Fruit fly (Drosophila melanogaster) whole organism, embryonic: ENCODE data around the gene MICU3.
A peak's percentile ranks its signal among the peaks of the same experiment; 100 is the strongest.

Experiments used
- ATbp ChIP-seq: fragments of 200-800 bp; sonication (Bioruptor generic); optimal IDR thresholded peaks from 2 replicates; lab custom pipeline; 2017; ENCODE audit warnings: missing biosample characterization, mild to moderate bottlenecking, missing genetic modification characterization, missing genetic modification reagents
- Aef1 ChIP-seq: fragments of 200-800 bp; sonication (Bioruptor generic); IDR thresholded peaks from 3 replicates; pipeline ENCODE4 v1.3.6; 2022; ENCODE audit warnings: missing biosample characterization, missing genetic modification characterization
- Atf6 ChIP-seq: fragments of 200-800 bp; sonication (Bioruptor generic); IDR thresholded peaks from 2 replicates; pipeline ENCODE4 v1.3.6; 2022; ENCODE audit warnings: missing biosample characterization, missing genetic modification characterization
- B-H1 ChIP-seq: fragments of 200-800 bp; sonication (Bioruptor generic); IDR thresholded peaks from 3 replicates; pipeline ENCODE4 v1.3.6; 2022; ENCODE audit warnings: missing biosample characterization, missing genetic modification characterization
- CG10366 ChIP-seq: fragments of 200-800 bp; sonication (Bioruptor generic); IDR thresholded peaks from 2 replicates; pipeline ENCODE4 v1.3.6; 2022; ENCODE audit warnings: missing biosample characterization, missing genetic modification characterization
- CG12155 ChIP-seq: fragments of 200-800 bp; sonication (Bioruptor generic); optimal IDR thresholded peaks from 3 replicates; lab custom pipeline; 2016; ENCODE audit warnings: missing biosample characterization, missing genetic modification characterization
- CG12744 ChIP-seq: fragments of 200-800 bp; sonication (Bioruptor generic); optimal IDR thresholded peaks from 2 replicates; lab custom pipeline; 2016; ENCODE audit warnings: missing biosample characterization, missing genetic modification characterization
- CG13123 ChIP-seq: fragments of 200-800 bp; sonication (Bioruptor generic); optimal IDR thresholded peaks from 2 replicates; lab custom pipeline; 2016; ENCODE audit warnings: missing biosample characterization, missing genetic modification characterization
- CG15601 ChIP-seq: fragments of 200-800 bp; sonication (Bioruptor generic); optimal IDR thresholded peaks from 3 replicates; lab custom pipeline; 2019; ENCODE audit warnings: missing biosample characterization, mild to moderate bottlenecking, missing genetic modification characterization, moderate library complexity
- CG15696 ChIP-seq: fragments of 200-800 bp; sonication (Bioruptor generic); optimal IDR thresholded peaks from 2 replicates; lab custom pipeline; 2019; ENCODE audit warnings: missing biosample characterization, mild to moderate bottlenecking, missing genetic modification characterization, moderate library complexity
- CG17186 ChIP-seq: fragments of 200-800 bp; sonication (Bioruptor generic); optimal IDR thresholded peaks from 3 replicates; lab custom pipeline; 2017; ENCODE audit warnings: missing biosample characterization, missing genetic modification reagents, missing genetic modification characterization
- CG1792 ChIP-seq: fragments of 200-800 bp; sonication (Bioruptor generic); optimal IDR thresholded peaks from 2 replicates; lab custom pipeline; 2016; ENCODE audit warnings: missing biosample characterization, missing genetic modification characterization
- CG2129 ChIP-seq: fragments of 200-800 bp; sonication (Bioruptor generic); IDR thresholded peaks from 2 replicates; pipeline ENCODE4 v1.3.6; 2022; ENCODE audit warnings: missing biosample characterization, missing genetic modification characterization; ENCODE audit not compliant: partially characterized antibody
- CG2712 ChIP-seq: fragments of 200-800 bp; optimal IDR thresholded peaks from 3 replicates; lab custom pipeline; 2019; ENCODE audit warnings: missing biosample characterization, mild to moderate bottlenecking, missing genetic modification characterization, moderate library complexity
- CG32532 ChIP-seq: fragments of 200-800 bp; sonication (Bioruptor generic); IDR thresholded peaks from 2 replicates; pipeline ENCODE4 v1.3.6; 2022; ENCODE audit warnings: missing biosample characterization, missing genetic modification characterization
- CG42726 ChIP-seq: fragments of 200-800 bp; sonication (Bioruptor generic); IDR thresholded peaks from 2 replicates; pipeline ENCODE4 v1.3.6; 2022; ENCODE audit warnings: missing biosample characterization, missing genetic modification characterization; ENCODE audit not compliant: partially characterized antibody
- CG4707 ChIP-seq: fragments of 200-800 bp; sonication (Bioruptor generic); optimal IDR thresholded peaks from 2 replicates; lab custom pipeline; 2018; ENCODE audit warnings: missing biosample characterization, mild to moderate bottlenecking, missing genetic modification characterization, moderate library complexity
- Dp ChIP-seq: fragments of 200-800 bp; sonication (Bioruptor generic); optimal IDR thresholded peaks from 2 replicates; lab custom pipeline; 2018; ENCODE audit warnings: missing biosample characterization, mild to moderate bottlenecking, missing genetic modification characterization, moderate library complexity
- Ets97D ChIP-seq: fragments of 200-800 bp; sonication (Bioruptor generic); optimal IDR thresholded peaks from 3 replicates; lab custom pipeline; 2016; ENCODE audit warnings: missing biosample characterization, missing genetic modification characterization
- Fer1 ChIP-seq: fragments of 200-800 bp; sonication (Bioruptor generic); optimal IDR thresholded peaks from 2 replicates; lab custom pipeline; 2017; ENCODE audit warnings: missing biosample characterization, mild to moderate bottlenecking, missing genetic modification characterization
- Gsc ChIP-seq: fragments of 200-800 bp; sonication (Bioruptor generic); IDR thresholded peaks from 2 replicates; pipeline ENCODE4 v1.3.6; 2022; ENCODE audit warnings: missing biosample characterization, missing genetic modification characterization
- H15 ChIP-seq: fragments of 200-800 bp; sonication (Bioruptor generic); IDR thresholded peaks from 3 replicates; pipeline ENCODE4 v1.3.6; 2022; ENCODE audit warnings: missing biosample characterization, missing genetic modification characterization
- HLH3B ChIP-seq: fragments of 200-800 bp; sonication (Bioruptor generic); IDR thresholded peaks from 2 replicates; pipeline ENCODE4 v1.3.6; 2022; ENCODE audit warnings: missing biosample characterization, missing genetic modification characterization
- HLHmδ ChIP-seq: fragments of 200-800 bp; sonication (Bioruptor generic); optimal IDR thresholded peaks from 2 replicates; lab custom pipeline; 2018; ENCODE audit warnings: missing biosample characterization, mild to moderate bottlenecking, missing genetic modification characterization, moderate library complexity
- Hmr ChIP-seq: fragments of 200-800 bp; sonication (Bioruptor generic); optimal IDR thresholded peaks from 3 replicates; lab custom pipeline; 2017; ENCODE audit warnings: mild to moderate bottlenecking, missing biosample characterization, missing genetic modification reagents, missing genetic modification characterization
- Meics ChIP-seq: fragments of 200-800 bp; sonication (Bioruptor generic); optimal IDR thresholded peaks from 2 replicates; lab custom pipeline; 2017; ENCODE audit warnings: missing biosample characterization, mild to moderate bottlenecking, missing genetic modification characterization
- NC2β ChIP-seq: fragments of 200-800 bp; sonication (Bioruptor generic); optimal IDR thresholded peaks from 2 replicates; lab custom pipeline; 2016; ENCODE audit warnings: missing biosample characterization, missing genetic modification characterization
- Neu2 ChIP-seq: fragments of 200-800 bp; sonication (Bioruptor generic); optimal IDR thresholded peaks from 3 replicates; lab custom pipeline; 2016; ENCODE audit warnings: missing biosample characterization, missing genetic modification characterization, borderline replicate concordance
- Optix ChIP-seq: fragments of 200-800 bp; sonication (Bioruptor generic); IDR thresholded peaks from 3 replicates; pipeline ENCODE4 v1.3.6; 2022; ENCODE audit warnings: missing biosample characterization, missing genetic modification characterization
- Ssrp ChIP-seq: fragments of 200-800 bp; sonication (Bioruptor generic); optimal IDR thresholded peaks from 2 replicates; lab custom pipeline; 2018; ENCODE audit warnings: missing biosample characterization, mild to moderate bottlenecking, missing genetic modification characterization, moderate library complexity
- bab2 ChIP-seq: fragments of 200-800 bp; sonication (Bioruptor generic); optimal IDR thresholded peaks from 2 replicates; lab custom pipeline; 2016; ENCODE audit warnings: missing biosample characterization, missing genetic modification characterization
- bcd ChIP-seq: fragments of 200-800 bp; sonication (Bioruptor generic); optimal IDR thresholded peaks from 2 replicates; lab custom pipeline; 2017; ENCODE audit warnings: missing biosample characterization, mild to moderate bottlenecking, missing genetic modification characterization
- btn ChIP-seq: fragments of 200-800 bp; sonication (Bioruptor generic); optimal IDR thresholded peaks from 2 replicates; lab custom pipeline; 2016; ENCODE audit warnings: missing biosample characterization, missing genetic modification characterization
- corto ChIP-seq: fragments of 200-800 bp; sonication (Bioruptor generic); optimal IDR thresholded peaks from 2 replicates; lab custom pipeline; 2016; ENCODE audit warnings: missing biosample characterization, mild to moderate bottlenecking, missing genetic modification characterization, moderate library complexity
- croc ChIP-seq: fragments of 200-800 bp; sonication (Bioruptor generic); conservative IDR thresholded peaks from 3 replicates; pipeline ENCODE4 v1.3.6; 2022; ENCODE audit warnings: missing biosample characterization, missing genetic modification characterization
- dmrt11E ChIP-seq: fragments of 200-800 bp; sonication (Bioruptor generic); optimal IDR thresholded peaks from 3 replicates; lab custom pipeline; 2018; ENCODE audit warnings: missing biosample characterization, mild to moderate bottlenecking, missing genetic modification characterization, moderate library complexity
- fd102C ChIP-seq: fragments of 200-800 bp; sonication (Bioruptor generic); optimal IDR thresholded peaks from 2 replicates; lab custom pipeline; 2018; ENCODE audit warnings: missing biosample characterization, mild to moderate bottlenecking, missing genetic modification characterization, moderate library complexity
- fru ChIP-seq: fragments of >200 bp; optimal IDR thresholded peaks from 2 replicates; lab custom pipeline; 2017
- gt ChIP-seq: fragments of 200-800 bp; sonication (Bioruptor generic); IDR thresholded peaks from 2 replicates; pipeline ENCODE4 v1.3.6; 2022; ENCODE audit warnings: missing biosample characterization, missing genetic modification characterization
- ken ChIP-seq: fragments of 200-800 bp; sonication (Bioruptor generic); IDR thresholded peaks from 3 replicates; pipeline ENCODE4 v1.3.6; 2022; ENCODE audit warnings: missing biosample characterization, missing genetic modification characterization
- knrl ChIP-seq: fragments of 200-800 bp; sonication (Bioruptor generic); IDR thresholded peaks from 3 replicates; pipeline ENCODE4 v1.3.6; 2022; ENCODE audit warnings: missing biosample characterization, missing genetic modification characterization; ENCODE audit not compliant: partially characterized antibody
- maf-S ChIP-seq: fragments of 200-800 bp; sonication (Bioruptor generic); optimal IDR thresholded peaks from 2 replicates; lab custom pipeline; 2016; ENCODE audit warnings: missing biosample characterization, missing genetic modification characterization
- nau ChIP-seq: fragments of 200-800 bp; sonication (Bioruptor generic); optimal IDR thresholded peaks from 3 replicates; lab custom pipeline; 2017; ENCODE audit warnings: missing biosample characterization, mild to moderate bottlenecking, missing genetic modification characterization, missing genetic modification reagents
- nerfin-2 ChIP-seq: fragments of 200-800 bp; sonication (Bioruptor generic); IDR thresholded peaks from 2 replicates; pipeline ENCODE4 v1.3.6; 2022; ENCODE audit warnings: missing biosample characterization, missing genetic modification characterization; ENCODE audit not compliant: partially characterized antibody
- nmo ChIP-seq: fragments of 200-800 bp; sonication (Bioruptor generic); optimal IDR thresholded peaks from 2 replicates; lab custom pipeline; 2018; ENCODE audit warnings: missing biosample characterization, mild to moderate bottlenecking, missing genetic modification characterization, moderate library complexity
- p53 ChIP-seq: fragments of 200-800 bp; sonication (Bioruptor generic); optimal IDR thresholded peaks from 2 replicates; lab custom pipeline; 2016; ENCODE audit warnings: missing biosample characterization, missing genetic modification characterization
- pita ChIP-seq: fragments of 200-800 bp; sonication (Bioruptor generic); optimal IDR thresholded peaks from 2 replicates; lab custom pipeline; 2017; ENCODE audit warnings: missing biosample characterization, mild to moderate bottlenecking, missing genetic modification characterization
- rib ChIP-seq: fragments of 200-800 bp; sonication (Bioruptor generic); IDR thresholded peaks from 2 replicates; pipeline ENCODE4 v1.3.6; 2022; ENCODE audit warnings: missing biosample characterization, missing genetic modification characterization
- seq ChIP-seq: fragments of 200-800 bp; sonication (Bioruptor generic); IDR thresholded peaks from 2 replicates; pipeline ENCODE4 v1.3.6; 2022; ENCODE audit warnings: missing biosample characterization, missing genetic modification characterization
- tin ChIP-seq: fragments of 200-800 bp; sonication (Bioruptor generic); optimal IDR thresholded peaks from 3 replicates; lab custom pipeline; 2016; ENCODE audit warnings: missing biosample characterization, missing genetic modification characterization

The MICU3 gene

DNA sequence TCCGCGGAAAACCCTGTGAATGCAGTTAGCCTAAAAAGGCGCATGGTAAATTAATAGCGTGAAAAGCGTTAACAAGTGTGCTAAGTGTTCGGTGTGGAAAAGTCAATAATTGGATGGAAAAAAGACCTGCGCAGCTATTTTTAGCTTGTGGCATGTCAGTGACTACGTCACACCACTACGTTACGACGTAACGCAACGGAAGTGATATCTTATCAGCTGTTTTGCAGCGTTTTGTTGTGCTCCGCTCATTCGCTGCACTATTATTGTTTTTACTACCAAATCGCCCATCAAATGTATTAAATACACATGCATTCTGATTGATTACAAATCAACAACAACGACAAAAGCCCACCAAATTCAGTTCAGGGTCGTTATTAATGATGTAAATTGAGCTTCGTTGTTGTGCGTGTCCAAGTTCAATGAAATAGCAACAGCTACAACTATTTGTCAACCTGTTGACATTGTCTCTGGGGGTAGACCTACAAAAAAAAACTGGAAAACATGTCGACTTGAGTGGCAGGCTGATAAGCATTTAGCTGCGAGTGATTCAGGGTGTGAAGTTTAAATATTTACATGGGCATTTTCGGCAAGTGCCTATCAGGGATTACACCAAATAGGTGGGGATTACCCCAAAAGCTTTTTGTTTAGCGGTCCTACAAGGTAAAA is 613 bp downstream of the MICU3 start (continued):
- TF ChIP-seq croc (GFP tag; lab: Robert Waterston, UW) (no peak), tin (GFP tag; lab: Kevin White, UChicago) (no peak), CG2129 (no peak), Neu2 (GFP tag; lab: Kevin White, UChicago) (peak; percentile 87), CG15601 (tag; lab: Kevin White, UChicago) (peak; percentile 80), fd102C (no peak), gt (GFP tag; lab: Robert Waterston, UW) (no peak), CG1792 (GFP tag; lab: Kevin White, UChicago) (no peak), CG2712 (tag; lab: Kevin White, UChicago) (no peak), maf-S (no peak), nau (GFP tag; lab: Kevin White, UChicago) (no peak), Ssrp (tag; lab: Kevin White, UChicago) (no peak), HLH3B (GFP tag; lab: Robert Waterston, UW) (peak; percentile 57; the same call in 1 of the 2 replicates), Ets97D (GFP tag; lab: Kevin White, UChicago) (no peak), ATbp (GFP tag; lab: Kevin White, UChicago) (peak; percentile 72), rib (GFP tag; lab: Robert Waterston, UW) (no peak), nerfin-2 (GFP tag; lab: Robert Waterston, UW) (no peak), Atf6 (GFP tag; lab: Robert Waterston, UW) (peak; percentile 50), ken (GFP tag; lab: Robert Waterston, UW) (no peak), dmrt11E (peak; percentile 53), CG17186 (GFP tag; lab: Kevin White, UChicago) (no peak), Optix (no peak), HLHmδ (GFP tag; lab: Kevin White, UChicago) (no peak), nmo (GFP tag; lab: Kevin White, UChicago) (no peak), p53 (GFP tag; lab: Kevin White, UChicago) (no peak), btn (GFP tag; lab: Kevin White, UChicago) (no peak), corto (GFP tag; lab: Kevin White, UChicago) (no peak), Gsc (GFP tag; lab: Robert Waterston, UW) (no peak), Aef1 (GFP tag; lab: Robert Waterston, UW) (no peak), CG12744 (peak; percentile 23), knrl (GFP tag; lab: Robert Waterston, UW) (no peak), CG4707 (peak; percentile 62), fru (lab: Kevin White, UChicago) (no peak), Hmr (GFP tag; lab: Kevin White, UChicago) (no peak), CG42726 (no peak), pita (GFP tag; lab: Kevin White, UChicago) (no peak), CG10366 (GFP tag; lab: Robert Waterston, UW) (no peak; the same call in 1 of the 2 replicates), Fer1 (GFP tag; lab: Kevin White, UChicago) (peak; percentile 43), CG12155 (GFP tag; lab: Kevin White, UChicago) (no peak), bcd (GFP tag; lab: Kevin White, UChicago) (no peak), seq (GFP tag; lab: Robert Waterston, UW) (peak; percentile 33; the same call in 1 of the 2 replicates), CG32532 (GFP tag; lab: Robert Waterston, UW) (no peak), CG13123 (no peak), NC2β (GFP tag; lab: Kevin White, UChicago) (peak; percentile 31), Meics (GFP tag; lab: Kevin White, UChicago) (no peak), CG15696 (peak; percentile 1), Dp (no peak), B-H1 (GFP tag; lab: Robert Waterston, UW) (no peak; the same call in 2 of the 3 replicates), bab2 (GFP tag; lab: Kevin White, UChicago) (peak; percentile 47), H15 (no peak)
